Fruit fly (Drosophila melanogaster) whole organism, adult: Measurements from ENCODE around the gene twin.

Source experiments
- CG12768 ChIP-seq: fragments of 200-800 bp; sonication (Bioruptor generic); optimal IDR thresholded peaks from 2 replicates; lab custom pipeline; 2017; ENCODE audit warnings: missing biosample characterization, missing genetic modification characterization, mild to moderate bottlenecking, moderate library complexity, missing genetic modification reagents
- CG1620 ChIP-seq: fragments of 200-800 bp; sonication (Bioruptor generic); optimal IDR thresholded peaks from 2 replicates; lab custom pipeline; 2016; ENCODE audit warnings: missing biosample characterization, missing genetic modification characterization
- CG33017 ChIP-seq: fragments of 200-800 bp; sonication (Bioruptor generic); optimal IDR thresholded peaks from 2 replicates; lab custom pipeline; 2018; ENCODE audit warnings: missing biosample characterization, mild to moderate bottlenecking, missing genetic modification characterization, moderate library complexity
- CG5204 ChIP-seq: fragments of 200-800 bp; sonication (Bioruptor generic); optimal IDR thresholded peaks from 2 replicates; lab custom pipeline; 2016; ENCODE audit warnings: missing biosample characterization, missing genetic modification characterization
- Clk ChIP-seq: fragments of 200-800 bp; sonication (Bioruptor generic); optimal IDR thresholded peaks from 2 replicates; lab custom pipeline; 2017; ENCODE audit warnings: missing biosample characterization, missing genetic modification characterization
- Crg-1 ChIP-seq: fragments of 200-800 bp; sonication (Bioruptor generic); optimal IDR thresholded peaks from 2 replicates; lab custom pipeline; 2016; ENCODE audit warnings: missing biosample characterization, missing genetic modification characterization
- Hr96 ChIP-seq: fragments of 200-800 bp; sonication (Bioruptor generic); optimal IDR thresholded peaks from 2 replicates; lab custom pipeline; 2016; ENCODE audit warnings: missing biosample characterization, missing genetic modification characterization
- cnc ChIP-seq, 2 experiments: fragments of >200 bp; optimal IDR thresholded peaks; 2 replicates each; lab custom pipeline; 2017
- kay ChIP-seq: fragments of 200-800 bp; sonication (Bioruptor generic); peaks from one replicate; lab custom pipeline; 2016; ENCODE audit warnings: missing biosample characterization, missing genetic modification characterization, borderline replicate concordance
- ovo ChIP-seq: fragments of 200-800 bp; sonication (Bioruptor generic); optimal IDR thresholded peaks from 2 replicates; lab custom pipeline; 2016; ENCODE audit warnings: missing biosample characterization, missing genetic modification characterization
- pad ChIP-seq: fragments of 200-800 bp; sonication (Bioruptor generic); optimal IDR thresholded peaks from 3 replicates; lab custom pipeline; 2017; ENCODE audit warnings: missing biosample characterization, missing genetic modification characterization, mild to moderate bottlenecking, moderate library complexity, missing genetic modification reagents
- tj ChIP-seq: fragments of 200-800 bp; sonication (Bioruptor generic); optimal IDR thresholded peaks from 3 replicates; lab custom pipeline; 2017; ENCODE audit warnings: missing biosample characterization, mild to moderate bottlenecking, missing genetic modification characterization, moderate library complexity
- toe ChIP-seq: fragments of 200-800 bp; sonication (Bioruptor generic); optimal IDR thresholded peaks from 2 replicates; lab custom pipeline; 2016; ENCODE audit warnings: missing biosample characterization, missing genetic modification characterization

dm6 chr3R:24266786-24267579 lies 45.2 kb upstream of the twin start:
- TF ChIP-seq CG1620 (GFP tag; lab: Kevin White, UChicago) (no peak), CG33017 (tag; lab: Kevin White, UChicago) (no peak), Crg-1 (no peak), cnc (optimal IDR thresholded peaks at IDR 0.05; lab: Kevin White, UChicago) (no peak), CG12768 (GFP tag; lab: Kevin White, UChicago) (no peak), CG5204 (GFP tag; lab: Kevin White, UChicago) (no peak), pad (GFP tag; lab: Kevin White, UChicago) (no peak), toe (GFP tag; lab: Kevin White, UChicago) (no peak), tj (GFP tag; lab: Kevin White, UChicago) (peak; percentile 18), ovo (no peak), Clk (GFP tag; lab: Kevin White, UChicago) (no peak), Hr96 (no peak), kay (GFP tag; lab: Kevin White, UChicago) (no peak)
